Worm (Caenorhabditis elegans): Measurements from ENCODE around the gene R09H10.3.

DNA sequence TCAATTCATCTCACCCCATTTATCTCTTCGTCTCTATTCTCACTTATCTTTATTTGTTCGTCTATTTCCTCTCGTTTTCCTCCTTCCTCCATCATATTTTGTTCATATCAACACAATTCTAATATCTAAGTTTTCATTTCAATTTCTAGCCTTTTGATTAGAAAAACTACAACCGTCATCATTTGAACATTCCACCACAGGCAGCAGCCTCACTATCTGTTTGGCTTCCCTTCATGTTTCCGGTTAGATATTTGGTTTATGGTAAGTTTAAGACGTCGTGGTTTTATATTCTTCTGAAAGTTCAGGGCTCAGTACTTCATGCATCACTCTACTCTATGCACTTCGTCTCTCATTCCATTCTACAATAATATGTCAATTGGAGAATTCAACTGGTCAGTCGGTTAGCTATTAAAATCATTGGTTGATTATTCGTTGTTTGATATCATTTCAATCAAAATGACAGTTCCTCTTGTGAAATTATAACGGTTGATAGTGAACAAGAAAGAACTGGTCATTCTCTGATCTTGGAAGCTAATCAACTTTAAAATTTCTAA is 50.0 kb downstream of the R09H10.3 start, which contains the start of gene K08C7.1:
- no peak for TF ChIP-seq flt-1 (GFP tag; IDR thresholded peaks at IDR 0.05)
- no peak for TF ChIP-seq med-1 (GFP tag; optimal IDR thresholded peaks at IDR 0.05; ENCODE audit: insufficient read depth)
- no peak for TF ChIP-seq ztf-29 (GFP tag; IDR thresholded peaks at IDR 0.05)
- no peak for TF ChIP-seq ztf-23 (GFP tag; IDR thresholded peaks at IDR 0.05)
- TF ChIP-seq T22C8.4 (GFP tag; IDR thresholded peaks at IDR 0.05) = no peak
- TF ChIP-seq ref-1 (GFP tag; conservative IDR thresholded peaks at IDR 0.05) = no peak
- TF ChIP-seq tab-1 (GFP tag; IDR thresholded peaks at IDR 0.05) = no peak
- no peak for TF ChIP-seq cog-1 (tag; optimal IDR thresholded peaks at IDR 0.05)
- TF ChIP-seq klf-2 (GFP tag; conservative IDR thresholded peaks at IDR 0.05) = no peak

Data from whole organism, midembryonic.